Worm (Caenorhabditis elegans) whole organism, L2 larva: ENCODE data around the gene ZK402.5.
A peak's percentile ranks its signal among the peaks of the same experiment; 100 is the strongest.

Experiments
- C34F6.9 ChIP-seq: fragments of 150-350 bp; optimal IDR thresholded peaks from 2 replicates; lab custom pipeline; 2014; ENCODE audit warnings: missing biosample characterization, missing genetic modification characterization
- F13H6.1 ChIP-seq: sonication (generic microtip); optimal IDR thresholded peaks from 2 replicates; lab custom pipeline; 2016; ENCODE audit warnings: missing genetic modification characterization, missing compliant biosample characterization
- R02D3.7 ChIP-seq: fragments of 150-350 bp; optimal IDR thresholded peaks from 2 replicates; lab custom pipeline; 2014; ENCODE audit warnings: missing biosample characterization, missing genetic modification characterization
- Y55F3AM.14 ChIP-seq: fragments of 200-800 bp; sonication (Bioruptor generic); optimal IDR thresholded peaks from 2 replicates; lab custom pipeline; 2018; ENCODE audit warnings: mild to moderate bottlenecking, missing genetic modification characterization, missing compliant biosample characterization
- ZK546.5 ChIP-seq: sonication (generic microtip); optimal IDR thresholded peaks from 2 replicates; lab custom pipeline; 2017; ENCODE audit warnings: missing biosample characterization, missing genetic modification characterization
- alr-1 ChIP-seq: fragments of 150-350 bp; optimal IDR thresholded peaks from 2 replicates; lab custom pipeline; 2014; ENCODE audit warnings: missing biosample characterization, missing genetic modification characterization
- aly-2 ChIP-seq: fragments of 150-350 bp; optimal IDR thresholded peaks from 2 replicates; lab custom pipeline; 2014; ENCODE audit warnings: missing biosample characterization, missing genetic modification characterization
- ama-1 ChIP-seq: fragments of 150-350 bp; optimal IDR thresholded peaks from 2 replicates; lab custom pipeline; 2018; ENCODE audit warnings: inconsistent platforms
- blmp-1 ChIP-seq: sonication (generic microtip); optimal IDR thresholded peaks from 2 replicates; lab custom pipeline; 2017; ENCODE audit warnings: missing genetic modification characterization, mild to moderate bottlenecking, missing compliant biosample characterization, antibody characterized with exemption, moderate library complexity; ENCODE audit not compliant: insufficient read depth
- ceh-16 ChIP-seq: fragments of 150-350 bp; optimal IDR thresholded peaks from 2 replicates; lab custom pipeline; 2014; ENCODE audit warnings: missing biosample characterization, missing genetic modification characterization
- ceh-82 ChIP-seq: fragments of 150-350 bp; optimal IDR thresholded peaks from 2 replicates; lab custom pipeline; 2014; ENCODE audit warnings: missing biosample characterization, missing genetic modification characterization
- crh-2 ChIP-seq: sonication (generic microtip); optimal IDR thresholded peaks from 2 replicates; lab custom pipeline; 2017; ENCODE audit warnings: missing biosample characterization, missing genetic modification characterization
- dmd-4 ChIP-seq: sonication (generic microtip); optimal IDR thresholded peaks from 2 replicates; lab custom pipeline; 2017; ENCODE audit warnings: missing biosample characterization, missing genetic modification characterization
- egl-27 ChIP-seq: sonication (generic microtip); optimal IDR thresholded peaks from 3 replicates; lab custom pipeline; 2017; ENCODE audit warnings: missing biosample characterization, missing genetic modification reagents, missing genetic modification characterization
- elt-1 ChIP-seq: fragments of 150-350 bp; optimal IDR thresholded peaks from 2 replicates; lab custom pipeline; 2014; ENCODE audit warnings: missing biosample characterization, missing genetic modification characterization
- elt-3 ChIP-seq: sonication (generic microtip); optimal IDR thresholded peaks from 2 replicates; lab custom pipeline; 2017; ENCODE audit warnings: missing biosample characterization, missing genetic modification characterization
- fos-1 ChIP-seq: fragments of 150-350 bp; optimal IDR thresholded peaks from 2 replicates; lab custom pipeline; 2014; ENCODE audit warnings: missing biosample characterization, missing genetic modification characterization
- gmeb-1 ChIP-seq: fragments of 150-350 bp; optimal IDR thresholded peaks from 2 replicates; lab custom pipeline; 2014; ENCODE audit warnings: missing biosample characterization, missing genetic modification characterization
- lin-11 ChIP-seq: fragments of 150-350 bp; sonication (generic microtip); optimal IDR thresholded peaks from 2 replicates; lab custom pipeline; 2014; ENCODE audit warnings: missing biosample characterization, missing genetic modification characterization, inconsistent platforms, mixed read lengths
- lin-13 ChIP-seq: fragments of 150-350 bp; optimal IDR thresholded peaks from 2 replicates; lab custom pipeline; 2014; ENCODE audit warnings: missing biosample characterization, missing genetic modification reagents, missing genetic modification characterization
- lin-39 ChIP-seq: fragments of 150-350 bp; optimal IDR thresholded peaks from 2 replicates; lab custom pipeline; 2014; ENCODE audit warnings: missing biosample characterization, missing genetic modification reagents, missing genetic modification characterization
- lsy-2 ChIP-seq, 2 experiments: fragments of 150-350 bp in 1 of 2; sonication (generic microtip) in 1 of 2; optimal IDR thresholded peaks; 2 replicates each; lab custom pipeline; 2014 to 2017; ENCODE audit warnings: missing biosample characterization in 2 of 2, missing genetic modification characterization in 2 of 2
- mab-5 ChIP-seq: fragments of 150-350 bp; optimal IDR thresholded peaks from 2 replicates; lab custom pipeline; 2014; ENCODE audit warnings: missing biosample characterization, missing genetic modification characterization
- mbf-1 ChIP-seq: sonication (generic microtip); optimal IDR thresholded peaks from 2 replicates; lab custom pipeline; 2017; ENCODE audit warnings: missing biosample characterization, missing genetic modification characterization
- mdl-1 ChIP-seq, 2 experiments: fragments of 150-350 bp in 1 of 2; sonication (generic microtip) in 1 of 2; optimal IDR thresholded peaks; 2 replicates each; lab custom pipeline; 2017; ENCODE audit warnings: missing biosample characterization in 2 of 2, missing genetic modification characterization in 2 of 2
- nhr-10 ChIP-seq: sonication (generic microtip); optimal IDR thresholded peaks from 2 replicates; lab custom pipeline; 2017; ENCODE audit warnings: missing biosample characterization, missing genetic modification characterization
- nhr-11 ChIP-seq: fragments of 150-350 bp; optimal IDR thresholded peaks from 2 replicates; lab custom pipeline; 2014; ENCODE audit warnings: missing biosample characterization, missing genetic modification characterization
- nhr-12 ChIP-seq: fragments of 150-350 bp; optimal IDR thresholded peaks from 2 replicates; lab custom pipeline; 2014; ENCODE audit warnings: missing biosample characterization, missing genetic modification characterization
- nhr-129 ChIP-seq: fragments of 150-350 bp; optimal IDR thresholded peaks from 2 replicates; lab custom pipeline; 2014; ENCODE audit warnings: missing biosample characterization, missing genetic modification characterization
- nhr-21 ChIP-seq: fragments of 150-350 bp; optimal IDR thresholded peaks from 2 replicates; lab custom pipeline; 2014; ENCODE audit warnings: missing biosample characterization, missing genetic modification characterization
- nhr-23 ChIP-seq: fragments of 150-350 bp; optimal IDR thresholded peaks from 2 replicates; lab custom pipeline; 2014; ENCODE audit warnings: missing biosample characterization, missing genetic modification reagents, missing genetic modification characterization
- nhr-237 ChIP-seq: fragments of 150-350 bp; optimal IDR thresholded peaks from 2 replicates; lab custom pipeline; 2014; ENCODE audit warnings: missing biosample characterization, missing genetic modification characterization
- nhr-25 ChIP-seq: fragments of 150-350 bp; sonication (generic microtip); optimal IDR thresholded peaks from 3 replicates; lab custom pipeline; 2014; ENCODE audit warnings: missing biosample characterization, missing genetic modification characterization
- nhr-6 ChIP-seq: fragments of 150-350 bp; optimal IDR thresholded peaks from 2 replicates; lab custom pipeline; 2014; ENCODE audit warnings: missing biosample characterization, missing genetic modification characterization
- nhr-77 ChIP-seq: fragments of 150-350 bp; optimal IDR thresholded peaks from 2 replicates; lab custom pipeline; 2014; ENCODE audit warnings: missing biosample characterization, missing genetic modification characterization
- peb-1 ChIP-seq: fragments of 150-350 bp; optimal IDR thresholded peaks from 2 replicates; lab custom pipeline; 2014; ENCODE audit warnings: missing biosample characterization, missing genetic modification characterization
- sem-4 ChIP-seq: fragments of 150-350 bp; optimal IDR thresholded peaks from 2 replicates; lab custom pipeline; 2014; ENCODE audit warnings: missing biosample characterization, missing genetic modification reagents, missing genetic modification characterization
- skn-1 ChIP-seq: sonication (generic microtip); optimal IDR thresholded peaks from 2 replicates; lab custom pipeline; 2017; ENCODE audit warnings: missing biosample characterization, missing genetic modification characterization
- sma-3 ChIP-seq: sonication (generic microtip); optimal IDR thresholded peaks from 2 replicates; lab custom pipeline; 2016; ENCODE audit warnings: missing genetic modification reagents, missing genetic modification characterization, missing compliant biosample characterization
- sma-9 ChIP-seq, 2 experiments: fragments of 150-350 bp in 1 of 2; sonication (generic microtip) in 1 of 2; optimal IDR thresholded peaks; 2 replicates each; lab custom pipeline; 2014 to 2016; ENCODE audit warnings: missing genetic modification characterization in 2 of 2, mild to moderate bottlenecking in 1 of 2, missing biosample characterization in 1 of 2, missing compliant biosample characterization in 1 of 2, missing genetic modification reagents in 1 of 2, moderate library complexity in 1 of 2
- snpc-4 ChIP-seq: fragments of 150-350 bp; optimal IDR thresholded peaks from 2 replicates; lab custom pipeline; 2014; ENCODE audit warnings: missing biosample characterization, missing genetic modification characterization
- unc-39 ChIP-seq: fragments of 150-350 bp; optimal IDR thresholded peaks from 2 replicates; lab custom pipeline; 2014; ENCODE audit warnings: missing biosample characterization, missing genetic modification characterization
- unc-55 ChIP-seq: fragments of 150-350 bp; sonication (generic microtip); optimal IDR thresholded peaks from 3 replicates; lab custom pipeline; 2014; ENCODE audit warnings: missing biosample characterization, missing genetic modification reagents, missing genetic modification characterization
- unc-62 ChIP-seq: fragments of 150-350 bp; optimal IDR thresholded peaks from 2 replicates; lab custom pipeline; 2014; ENCODE audit warnings: missing biosample characterization, missing genetic modification reagents, missing genetic modification characterization
- zag-1 ChIP-seq: fragments of 150-350 bp; optimal IDR thresholded peaks from 2 replicates; lab custom pipeline; 2014; ENCODE audit warnings: missing biosample characterization, missing genetic modification characterization
- ztf-1 ChIP-seq: fragments of 200-800 bp; sonication (Bioruptor generic); conservative IDR thresholded peaks from 2 replicates; pipeline ENCODE4 v1.3.6; 2022; ENCODE audit warnings: missing genetic modification characterization, missing compliant biosample characterization
- ztf-11 ChIP-seq: sonication (generic microtip); optimal IDR thresholded peaks from 2 replicates; lab custom pipeline; 2017; ENCODE audit warnings: missing biosample characterization, missing genetic modification characterization
- ztf-4 ChIP-seq: fragments of 150-350 bp; optimal IDR thresholded peaks from 2 replicates; lab custom pipeline; 2014; ENCODE audit warnings: missing biosample characterization, missing genetic modification characterization

The ZK402.5 gene

ce11 chrX:1401259-1401658, at the start of gene ZK402.5:
Gene ZK402.5, minus strand, starts transcription at chrX:1401359.
- no peak for TF ChIP-seq unc-39 (tag; lab: Kevin White, UChicago)
- TF ChIP-seq aly-2 (tag; lab: Kevin White, UChicago): no peak
- TF ChIP-seq nhr-25: no peak
- TF ChIP-seq lin-13: no peak
- TF ChIP-seq, all 48 proteins: peak for 0

- no peak for TF ChIP-seq nhr-77 (tag; lab: Kevin White, UChicago)
- TF ChIP-seq ZK546.5 (tag; lab: Kevin White, UChicago): no peak
- TF ChIP-seq alr-1: no peak
- TF ChIP-seq blmp-1: no peak
- TF ChIP-seq nhr-237 (tag; lab: Kevin White, UChicago): no peak
- TF ChIP-seq aly-2 (tag; lab: Kevin White, UChicago): no peak
- TF ChIP-seq sma-9 (GFP tag; optimal IDR thresholded peaks at IDR 0.05; lab: Kevin White, UChicago): peak; percentile 28
- TF ChIP-seq sma-9 (tag; optimal IDR thresholded peaks at IDR 0.05; lab: Kevin White, UChicago): no peak
- TF ChIP-seq peb-1 (tag; lab: Kevin White, UChicago): no peak
- TF ChIP-seq nhr-129 (tag; lab: Kevin White, UChicago): peak; percentile 70
- no peak for TF ChIP-seq unc-62 (GFP tag; lab: Kevin White, UChicago)
- no peak for TF ChIP-seq sem-4
- TF ChIP-seq unc-39 (tag; lab: Kevin White, UChicago): no peak
- TF ChIP-seq Y55F3AM.14: no peak
- TF ChIP-seq mbf-1 (tag; lab: Kevin White, UChicago): no peak
- no peak for TF ChIP-seq nhr-11 (tag; lab: Kevin White, UChicago)
- no peak for TF ChIP-seq ceh-16 (tag; lab: Kevin White, UChicago)
- no peak for TF ChIP-seq dmd-4 (tag; lab: Kevin White, UChicago)
- no peak for TF ChIP-seq mab-5
- TF ChIP-seq snpc-4 (tag; lab: Kevin White, UChicago): no peak
- peak; percentile 37 for TF ChIP-seq F13H6.1 (tag; lab: Kevin White, UChicago)
- no peak for TF ChIP-seq nhr-12 (tag; lab: Kevin White, UChicago)
- TF ChIP-seq nhr-25: peak; percentile 38
- peak; percentile 60 for TF ChIP-seq C34F6.9
- no peak for TF ChIP-seq nhr-21 (tag; lab: Kevin White, UChicago)
- peak; percentile 18 for TF ChIP-seq fos-1 (tag; lab: Kevin White, UChicago)
- TF ChIP-seq ama-1 (lab: Kevin White, UChicago): no peak
- peak; percentile 3 for TF ChIP-seq sma-3 (GFP tag; lab: Kevin White, UChicago)
- TF ChIP-seq ztf-4 (tag; lab: Kevin White, UChicago): no peak
- no peak for TF ChIP-seq skn-1 (tag; lab: Kevin White, UChicago)
- peak in 1 of 2 experiments; percentile 51 for TF ChIP-seq lsy-2 (tag; optimal IDR thresholded peaks at IDR 0.05; lab: Kevin White, UChicago)
- TF ChIP-seq mdl-1 (tag; optimal IDR thresholded peaks at IDR 0.05; lab: Kevin White, UChicago): peak in 1 of 2 experiments; percentile 22
- TF ChIP-seq ceh-82 (tag; lab: Kevin White, UChicago): no peak
- TF ChIP-seq egl-27 (tag; lab: Kevin White, UChicago): no peak
- peak; percentile 51 for TF ChIP-seq crh-2 (tag; lab: Kevin White, UChicago)
- TF ChIP-seq zag-1 (tag; lab: Kevin White, UChicago): no peak
- no peak for TF ChIP-seq gmeb-1
- no peak for TF ChIP-seq elt-3 (tag; lab: Kevin White, UChicago)
- no peak for TF ChIP-seq elt-1 (tag; lab: Kevin White, UChicago)
- TF ChIP-seq lin-11 (tag; lab: Kevin White, UChicago): peak; percentile 41
- no peak for TF ChIP-seq ztf-1 (GFP tag; lab: Robert Waterston, UW)
- no peak for TF ChIP-seq R02D3.7 (tag; lab: Kevin White, UChicago)
- peak; percentile 72 for TF ChIP-seq unc-55 (GFP tag; lab: Kevin White, UChicago)
- no peak for TF ChIP-seq nhr-10 (tag; lab: Kevin White, UChicago)
- no peak for TF ChIP-seq nhr-6 (tag; lab: Kevin White, UChicago)
- TF ChIP-seq lin-13: peak; percentile 14
- no peak for TF ChIP-seq nhr-23 (tag; lab: Kevin White, UChicago)
- no peak for TF ChIP-seq lin-39 (tag; lab: Kevin White, UChicago)
- TF ChIP-seq ztf-11 (tag; lab: Kevin White, UChicago): no peak
These were observed 49.2 kb upstream of the ZK402.5 start, which contains the start of gene W05H7.1 for ce11 chrX:1450352-1450818. Gene W05H7.1, plus strand, starts transcription at chrX:1450768.
